Worm (Caenorhabditis elegans) whole organism, midembryonic: Measurements from ENCODE around the gene EEED8.13.

ENCODE experiments used
- T22C8.4 ChIP-seq: fragments of 200-800 bp; sonication (Bioruptor generic); IDR thresholded peaks from 2 replicates; pipeline ENCODE4 v1.3.6; 2022; ENCODE audit warnings: missing genetic modification characterization, missing compliant biosample characterization
- cog-1 ChIP-seq: sonication (generic microtip); optimal IDR thresholded peaks from 2 replicates; lab custom pipeline; 2016; ENCODE audit warnings: missing genetic modification characterization, missing compliant biosample characterization
- flt-1 ChIP-seq: fragments of 200-800 bp; sonication (Bioruptor generic); IDR thresholded peaks from 2 replicates; pipeline ENCODE4 v1.3.6; 2022; ENCODE audit warnings: missing genetic modification characterization, missing compliant biosample characterization
- klf-2 ChIP-seq: fragments of 200-800 bp; sonication (Bioruptor generic); conservative IDR thresholded peaks from 2 replicates; pipeline ENCODE4 v1.3.6; 2022; ENCODE audit warnings: missing genetic modification reagents, missing genetic modification characterization, missing compliant biosample characterization
- med-1 ChIP-seq: sonication (generic microtip); optimal IDR thresholded peaks from 2 replicates; lab custom pipeline; 2017; ENCODE audit warnings: missing genetic modification characterization, mild to moderate bottlenecking, missing compliant biosample characterization, antibody characterized with exemption, missing genetic modification reagents; ENCODE audit not compliant: insufficient read depth
- ref-1 ChIP-seq: fragments of 200-800 bp; sonication (Bioruptor generic); conservative IDR thresholded peaks from 2 replicates; pipeline ENCODE4 v1.3.6; 2022; ENCODE audit warnings: missing genetic modification reagents, missing genetic modification characterization, missing compliant biosample characterization
- tab-1 ChIP-seq: fragments of 200-800 bp; sonication (Bioruptor generic); IDR thresholded peaks from 2 replicates; pipeline ENCODE4 v1.3.6; 2022; ENCODE audit warnings: missing genetic modification characterization, missing compliant biosample characterization
- ztf-23 ChIP-seq: fragments of 200-800 bp; sonication (Bioruptor generic); IDR thresholded peaks from 2 replicates; pipeline ENCODE4 v1.3.6; 2022; ENCODE audit warnings: missing genetic modification reagents, missing genetic modification characterization, missing compliant biosample characterization
- ztf-29 ChIP-seq: fragments of 200-800 bp; sonication (Bioruptor generic); IDR thresholded peaks from 2 replicates; pipeline ENCODE4 v1.3.6; 2022; ENCODE audit warnings: missing genetic modification reagents, missing genetic modification characterization, missing compliant biosample characterization

DNA sequence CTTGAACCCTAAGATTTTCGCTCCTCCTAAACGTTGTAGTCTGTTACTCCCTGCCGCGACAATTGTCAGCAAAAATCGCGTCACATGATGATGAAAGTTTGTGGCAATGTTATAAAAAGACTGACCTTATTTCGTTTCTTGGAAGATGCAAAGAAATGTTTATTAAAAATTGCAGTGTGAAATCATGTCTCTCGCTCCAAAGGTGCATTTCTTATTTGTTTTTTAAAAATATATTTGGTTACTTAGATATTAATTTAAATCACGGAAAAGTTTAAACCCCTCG, 34.2 kb downstream of the EEED8.13 start:
- no peak for TF ChIP-seq med-1 (GFP tag; lab: Kevin White, UChicago)
- TF ChIP-seq ztf-23 (GFP tag; lab: Robert Waterston, UW) = no peak
- TF ChIP-seq tab-1 (GFP tag; lab: Robert Waterston, UW) = no peak
- TF ChIP-seq T22C8.4 (GFP tag; lab: Robert Waterston, UW) = no peak
- no peak for TF ChIP-seq flt-1 (GFP tag; lab: Robert Waterston, UW)
- no peak for TF ChIP-seq cog-1 (tag; lab: Kevin White, UChicago)
- TF ChIP-seq klf-2 = no peak
- no peak for TF ChIP-seq ztf-29 (GFP tag; lab: Robert Waterston, UW)
- TF ChIP-seq ref-1 (GFP tag; lab: Robert Waterston, UW) = no peak
